Worm (Caenorhabditis elegans): ENCODE data around the gene fat-4.

ce11 chrIV:9790708-9791107 is 8.5 kb upstream of the fat-4 start:
- no peak for TF ChIP-seq lsy-27 (tag; optimal IDR thresholded peaks at IDR 0.05; ENCODE audit: borderline replicate concordance, insufficient read depth)
- TF ChIP-seq nfya-1 (tag; optimal IDR thresholded peaks at IDR 0.05; ENCODE audit: borderline replicate concordance, insufficient read depth) = no peak
- TF ChIP-seq ceh-91 (GFP tag; IDR thresholded peaks at IDR 0.05) = no peak

Measured in whole organism, young adult.